Fruit fly (Drosophila melanogaster) whole organism, adult: ENCODE measurements around the gene CG13247.

ENCODE experiments used
- CG11617 ChIP-seq: fragments of 200-800 bp; sonication (Bioruptor generic); optimal IDR thresholded peaks from 2 replicates; lab custom pipeline; 2017; ENCODE audit warnings: mild to moderate bottlenecking, missing biosample characterization, missing genetic modification reagents, missing genetic modification characterization
- CG14711 ChIP-seq: fragments of 200-800 bp; sonication (Bioruptor generic); optimal IDR thresholded peaks from 2 replicates; lab custom pipeline; 2018; ENCODE audit warnings: missing biosample characterization, mild to moderate bottlenecking, missing genetic modification characterization, moderate library complexity
- CG33017 ChIP-seq: fragments of 200-800 bp; sonication (Bioruptor generic); optimal IDR thresholded peaks from 2 replicates; lab custom pipeline; 2018; ENCODE audit warnings: missing biosample characterization, mild to moderate bottlenecking, missing genetic modification characterization, moderate library complexity
- CG5204 ChIP-seq: fragments of 200-800 bp; sonication (Bioruptor generic); optimal IDR thresholded peaks from 2 replicates; lab custom pipeline; 2016; ENCODE audit warnings: missing biosample characterization, missing genetic modification characterization
- CG7045 ChIP-seq: fragments of 200-800 bp; sonication (Bioruptor generic); optimal IDR thresholded peaks from 2 replicates; lab custom pipeline; 2017; ENCODE audit warnings: missing biosample characterization, mild to moderate bottlenecking, missing genetic modification characterization
- CG7101 ChIP-seq: fragments of 200-800 bp; sonication (Bioruptor generic); optimal IDR thresholded peaks from 2 replicates; lab custom pipeline; 2018; ENCODE audit warnings: missing biosample characterization, mild to moderate bottlenecking, missing genetic modification characterization, moderate library complexity
- bab1 ChIP-seq: fragments of 200-800 bp; sonication (Bioruptor generic); optimal IDR thresholded peaks from 3 replicates; lab custom pipeline; 2019; ENCODE audit warnings: missing biosample characterization, mild to moderate bottlenecking, missing genetic modification characterization, moderate library complexity
- cic ChIP-seq: fragments of 200-800 bp; sonication (Bioruptor generic); optimal IDR thresholded peaks from 2 replicates; lab custom pipeline; 2017; ENCODE audit warnings: missing biosample characterization, mild to moderate bottlenecking, missing genetic modification characterization, moderate library complexity
- kay ChIP-seq: fragments of 200-800 bp; sonication (Bioruptor generic); peaks from one replicate; lab custom pipeline; 2016; ENCODE audit warnings: missing biosample characterization, missing genetic modification characterization, borderline replicate concordance
- ovo ChIP-seq: fragments of 200-800 bp; sonication (Bioruptor generic); optimal IDR thresholded peaks from 2 replicates; lab custom pipeline; 2016; ENCODE audit warnings: missing biosample characterization, missing genetic modification characterization
- pad ChIP-seq: fragments of 200-800 bp; sonication (Bioruptor generic); optimal IDR thresholded peaks from 3 replicates; lab custom pipeline; 2017; ENCODE audit warnings: missing biosample characterization, missing genetic modification characterization, mild to moderate bottlenecking, moderate library complexity, missing genetic modification reagents
- tj ChIP-seq: fragments of 200-800 bp; sonication (Bioruptor generic); optimal IDR thresholded peaks from 3 replicates; lab custom pipeline; 2017; ENCODE audit warnings: missing biosample characterization, mild to moderate bottlenecking, missing genetic modification characterization, moderate library complexity

The CG13247 gene

DNA sequence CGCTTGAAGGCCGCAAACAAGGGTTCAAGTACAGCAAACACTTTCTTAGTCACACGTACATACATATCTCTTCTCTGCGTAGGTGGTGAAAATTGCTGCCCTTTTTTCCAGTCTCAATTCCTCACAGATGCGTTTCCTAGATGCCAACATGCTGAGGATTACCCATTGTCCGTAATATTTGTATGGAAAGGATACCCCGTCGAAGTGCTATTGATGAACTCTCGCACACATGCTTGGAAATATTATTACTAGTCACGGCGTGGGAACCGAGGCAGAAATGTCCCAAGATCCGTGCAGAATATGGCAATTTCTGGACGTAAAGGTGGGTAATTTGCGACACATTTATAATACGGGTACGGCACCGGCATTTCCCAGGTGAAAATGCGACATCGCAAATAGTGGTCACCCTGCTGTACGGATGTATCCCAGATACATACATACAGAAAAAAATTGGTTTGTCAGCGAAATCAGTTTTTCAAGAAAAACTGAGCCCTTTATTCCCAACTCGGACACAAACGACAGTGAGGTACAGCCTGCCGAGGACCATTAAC, 35.3 kb downstream of the CG13247 start:
- TF ChIP-seq pad (no peak), cic (GFP tag; lab: Kevin White, UChicago) (no peak), tj (GFP tag; lab: Kevin White, UChicago) (no peak), ovo (no peak), CG7101 (tag; lab: Kevin White, UChicago) (no peak)

- no peak for TF ChIP-seq CG7045
- TF ChIP-seq CG33017 (tag; lab: Kevin White, UChicago) = peak; percentile 26
- peak; percentile 12 for TF ChIP-seq CG7101 (tag; lab: Kevin White, UChicago)
- peak; percentile 12 for TF ChIP-seq CG11617
- peak; percentile 14 for TF ChIP-seq kay (GFP tag; lab: Kevin White, UChicago)
Observed at dm6 chr3L:20405971-20406948, 36.1 kb downstream of the CG13247 start.

DNA sequence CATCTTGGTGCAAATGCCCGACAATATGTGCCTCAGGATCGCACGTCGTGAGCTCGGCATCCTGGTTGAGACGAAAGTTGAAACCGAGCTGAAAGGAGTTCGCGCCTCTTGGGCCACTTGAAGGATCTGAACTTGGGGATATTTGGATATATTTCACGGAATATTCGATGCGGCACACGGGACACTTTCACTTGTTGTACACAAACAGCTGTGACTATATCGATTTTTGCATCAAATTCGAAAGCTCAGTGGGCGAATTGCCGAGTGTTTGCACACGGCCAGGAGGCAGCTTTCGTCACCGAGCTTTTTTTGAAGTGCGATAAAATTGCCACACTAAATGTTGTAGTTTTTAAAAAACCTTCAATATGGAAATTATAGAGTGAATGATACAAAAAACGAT, 40.2 kb downstream of the CG13247 start, which contains the start of gene CG13248:
Gene CG13248 (minus strand): TSS at position 222 of the 400 bp plus-strand sequence.
- TF ChIP-seq CG11617 (no peak), ovo (no peak)

DNA sequence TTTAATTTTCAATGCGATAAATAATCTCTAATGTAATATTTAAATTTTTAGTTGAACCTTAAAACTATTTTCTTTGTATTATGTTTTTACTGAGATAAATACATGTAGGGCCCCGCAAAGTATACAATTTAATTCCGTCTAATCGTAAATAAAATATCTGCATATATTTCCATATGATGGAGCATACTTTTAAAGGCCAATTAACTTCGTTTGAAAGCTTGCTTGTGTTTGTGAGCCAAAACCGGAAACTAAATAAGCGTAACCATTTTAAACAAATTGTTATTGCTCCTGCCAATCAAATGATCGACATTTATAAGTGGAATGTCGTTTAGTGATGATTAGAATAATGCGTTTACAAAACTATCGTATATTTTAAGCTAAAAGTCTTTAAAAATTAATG, 40.7 kb downstream of the CG13247 start:
- TF ChIP-seq kay (GFP tag; lab: Kevin White, UChicago) (no peak), CG7101 (tag; lab: Kevin White, UChicago) (peak; percentile 35), tj (GFP tag; lab: Kevin White, UChicago) (no peak), CG11617 (peak; percentile 29), bab1 (GFP tag; lab: Kevin White, UChicago) (peak; percentile 36), CG5204 (GFP tag; lab: Kevin White, UChicago) (no peak)

dm6 chr3L:20413304-20413703, 43.2 kb downstream of the CG13247 start, which contains the start of gene zye:
Gene zye, plus strand, starts transcription at chr3L:20413604.
- no peak for TF ChIP-seq CG14711
- TF ChIP-seq cic (GFP tag; lab: Kevin White, UChicago) = no peak
- no peak for TF ChIP-seq CG33017 (tag; lab: Kevin White, UChicago)
- no peak for TF ChIP-seq CG5204 (GFP tag; lab: Kevin White, UChicago)
- TF ChIP-seq tj (GFP tag; lab: Kevin White, UChicago) = no peak
- TF ChIP-seq ovo = no peak
- no peak for TF ChIP-seq bab1 (GFP tag; lab: Kevin White, UChicago)
